Fruit fly (Drosophila melanogaster) whole organism, pupa: ENCODE results near the gene Ero1L.

Experiments
- CG12605 ChIP-seq: fragments of 200-800 bp; sonication (Bioruptor generic); IDR thresholded peaks from 2 replicates; pipeline ENCODE4 v1.3.6; 2022; ENCODE audit warnings: missing biosample characterization, missing genetic modification characterization
- CG14655 ChIP-seq: fragments of 200-800 bp; sonication (Bioruptor generic); optimal IDR thresholded peaks from 3 replicates; lab custom pipeline; 2017; ENCODE audit warnings: mild to moderate bottlenecking, missing biosample characterization, missing genetic modification reagents, missing genetic modification characterization
- CG15710 ChIP-seq: fragments of 200-800 bp; sonication (Bioruptor generic); optimal IDR thresholded peaks from 2 replicates; lab custom pipeline; 2018; ENCODE audit warnings: missing biosample characterization, mild to moderate bottlenecking, missing genetic modification characterization, moderate library complexity
- CG8159 ChIP-seq: fragments of 200-800 bp; sonication (Bioruptor generic); optimal IDR thresholded peaks from 3 replicates; lab custom pipeline; 2018; ENCODE audit warnings: missing biosample characterization, mild to moderate bottlenecking, missing genetic modification characterization, moderate library complexity
- CG8301 ChIP-seq: fragments of 200-800 bp; sonication (Bioruptor generic); optimal IDR thresholded peaks from 2 replicates; lab custom pipeline; 2018; ENCODE audit warnings: missing biosample characterization, mild to moderate bottlenecking, missing genetic modification characterization
- D1 ChIP-seq: fragments of 200-800 bp; sonication (Bioruptor generic); optimal IDR thresholded peaks from 2 replicates; lab custom pipeline; 2018; ENCODE audit warnings: missing biosample characterization, mild to moderate bottlenecking, missing genetic modification characterization, moderate library complexity
- EcR ChIP-seq: fragments of 200-800 bp; sonication (Bioruptor generic); optimal IDR thresholded peaks from 3 replicates; lab custom pipeline; 2019; ENCODE audit warnings: missing biosample characterization, missing genetic modification characterization, mild to moderate bottlenecking, moderate library complexity, missing genetic modification reagents
- Ets98B ChIP-seq: fragments of 200-800 bp; sonication (Bioruptor generic); IDR thresholded peaks from 2 replicates; pipeline ENCODE4 v1.3.6; 2022; ENCODE audit warnings: missing biosample characterization, missing genetic modification characterization
- Snoo ChIP-seq: fragments of 200-800 bp; sonication (Bioruptor generic); optimal IDR thresholded peaks from 3 replicates; lab custom pipeline; 2017; ENCODE audit warnings: missing biosample characterization, mild to moderate bottlenecking, missing genetic modification characterization, inconsistent platforms
- fd96Ca ChIP-seq: fragments of 200-800 bp; sonication (Bioruptor generic); IDR thresholded peaks from 3 replicates; pipeline ENCODE4 v1.3.6; 2022; ENCODE audit warnings: missing biosample characterization, missing genetic modification characterization
- gl ChIP-seq: fragments of 200-800 bp; sonication (Bioruptor generic); optimal IDR thresholded peaks from 2 replicates; lab custom pipeline; 2018; ENCODE audit warnings: missing biosample characterization, mild to moderate bottlenecking, missing genetic modification characterization
- rn ChIP-seq: fragments of 200-800 bp; sonication (Bioruptor generic); IDR thresholded peaks from 2 replicates; pipeline ENCODE4 v1.3.6; 2022; ENCODE audit warnings: missing biosample characterization, missing genetic modification characterization

DNA sequence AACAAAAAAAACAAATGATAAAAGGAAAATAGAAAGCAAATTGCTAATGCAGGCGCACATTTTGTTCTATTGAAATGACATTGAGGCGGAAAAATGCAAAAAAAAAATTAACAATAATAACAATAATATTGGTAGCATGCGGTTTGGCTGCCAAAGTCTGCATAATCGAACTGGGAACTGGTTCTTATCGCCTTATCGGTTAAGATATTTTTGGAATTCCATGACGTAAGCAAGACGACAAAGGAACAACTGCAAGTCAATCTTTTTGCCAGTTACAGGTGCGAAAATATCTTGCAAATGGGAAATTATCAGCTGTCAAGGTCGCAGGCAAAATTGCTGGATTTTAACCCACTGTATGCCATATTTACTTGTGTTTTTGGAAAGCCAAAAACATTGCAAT is 37.6 kb upstream of the Ero1L start:
- no peak for TF ChIP-seq rn (GFP tag; lab: Robert Waterston, UW)
- no peak for TF ChIP-seq fd96Ca (GFP tag; lab: Robert Waterston, UW)
- TF ChIP-seq Snoo (tag; lab: Kevin White, UChicago) = no peak
- no peak for TF ChIP-seq CG14655 (GFP tag; lab: Kevin White, UChicago)
- TF ChIP-seq EcR (GFP tag; lab: Kevin White, UChicago) = no peak
- TF ChIP-seq CG8159 (tag; lab: Kevin White, UChicago) = no peak
- TF ChIP-seq gl (tag; lab: Kevin White, UChicago) = no peak
- no peak for TF ChIP-seq CG8301 (tag; lab: Kevin White, UChicago)
- TF ChIP-seq CG12605 = no peak
- no peak for TF ChIP-seq D1
- TF ChIP-seq CG15710 (tag; lab: Kevin White, UChicago) = no peak
- TF ChIP-seq Ets98B (GFP tag; lab: Robert Waterston, UW) = no peak
